Fruit fly (Drosophila melanogaster) whole organism, embryonic: ENCODE data around the gene KP78b.

Experiments
- Aef1 ChIP-seq: fragments of 200-800 bp; sonication (Bioruptor generic); IDR thresholded peaks from 3 replicates; pipeline ENCODE4 v1.3.6; 2022; ENCODE audit warnings: missing biosample characterization, missing genetic modification characterization
- Bdp1 ChIP-seq: fragments of 200-800 bp; sonication (Bioruptor generic); optimal IDR thresholded peaks from 3 replicates; lab custom pipeline; 2016; ENCODE audit warnings: missing biosample characterization, missing genetic modification characterization
- CG10431 ChIP-seq: fragments of 200-800 bp; sonication (Bioruptor generic); optimal IDR thresholded peaks from 3 replicates; lab custom pipeline; 2018; ENCODE audit warnings: missing biosample characterization, mild to moderate bottlenecking, missing genetic modification characterization
- CG11695 ChIP-seq: fragments of 200-800 bp; sonication (Bioruptor generic); IDR thresholded peaks from 3 replicates; pipeline ENCODE4 v1.3.6; 2022; ENCODE audit warnings: missing biosample characterization, missing genetic modification characterization
- CG12769 ChIP-seq: fragments of 200-800 bp; sonication (Bioruptor generic); optimal IDR thresholded peaks from 2 replicates; lab custom pipeline; 2019; ENCODE audit warnings: missing biosample characterization, mild to moderate bottlenecking, missing genetic modification characterization, moderate library complexity
- CG13287 ChIP-seq: fragments of 200-800 bp; sonication (Bioruptor generic); IDR thresholded peaks from 2 replicates; pipeline ENCODE4 v1.3.6; 2022; ENCODE audit warnings: missing biosample characterization, missing genetic modification characterization; ENCODE audit not compliant: partially characterized antibody
- CG13424 ChIP-seq: fragments of 200-800 bp; sonication (Bioruptor generic); optimal IDR thresholded peaks from 2 replicates; lab custom pipeline; 2019; ENCODE audit warnings: missing biosample characterization, mild to moderate bottlenecking, missing genetic modification characterization, moderate library complexity
- CG14014 ChIP-seq: fragments of 200-800 bp; sonication (Bioruptor generic); IDR thresholded peaks from 2 replicates; pipeline ENCODE4 v1.3.6; 2022; ENCODE audit warnings: missing biosample characterization, missing genetic modification characterization
- CG16813 ChIP-seq: fragments of 200-800 bp; sonication (Bioruptor generic); IDR thresholded peaks from 3 replicates; pipeline ENCODE4 v1.3.6; 2022; ENCODE audit warnings: missing biosample characterization, missing genetic modification characterization; ENCODE audit not compliant: partially characterized antibody
- CG16863 ChIP-seq: fragments of 200-800 bp; sonication (Bioruptor generic); optimal IDR thresholded peaks from 3 replicates; lab custom pipeline; 2016; ENCODE audit warnings: missing biosample characterization, missing genetic modification characterization
- CG18599 ChIP-seq: fragments of 200-800 bp; sonication (Bioruptor generic); optimal IDR thresholded peaks from 3 replicates; lab custom pipeline; 2017; ENCODE audit warnings: missing biosample characterization, missing genetic modification characterization, mild to moderate bottlenecking, moderate library complexity, missing genetic modification reagents
- CG30020 ChIP-seq: fragments of 200-800 bp; optimal IDR thresholded peaks from 2 replicates; lab custom pipeline; 2019; ENCODE audit warnings: missing biosample characterization, mild to moderate bottlenecking, missing genetic modification characterization, moderate library complexity
- CG30403 ChIP-seq: fragments of 200-800 bp; sonication (Bioruptor generic); optimal IDR thresholded peaks from 3 replicates; lab custom pipeline; 2016; ENCODE audit warnings: missing biosample characterization, missing genetic modification characterization
- CG3407 ChIP-seq: fragments of 200-800 bp; sonication (Bioruptor generic); optimal IDR thresholded peaks from 2 replicates; lab custom pipeline; 2018; ENCODE audit warnings: missing biosample characterization, mild to moderate bottlenecking, missing genetic modification characterization
- CG3726 ChIP-seq: fragments of 200-800 bp; sonication (Bioruptor generic); IDR thresholded peaks from 3 replicates; pipeline ENCODE4, ENCODE4 v1.3.6; 2022; ENCODE audit warnings: missing biosample characterization, missing genetic modification characterization
- CG6765 ChIP-seq: fragments of 200-800 bp; sonication (Bioruptor generic); optimal IDR thresholded peaks from 3 replicates; lab custom pipeline; 2017; ENCODE audit warnings: missing biosample characterization, mild to moderate bottlenecking, missing genetic modification characterization
- CG7556 ChIP-seq: fragments of 200-800 bp; sonication (Bioruptor generic); optimal IDR thresholded peaks from 2 replicates; lab custom pipeline; 2017; ENCODE audit warnings: missing biosample characterization, mild to moderate bottlenecking, missing genetic modification characterization
- CG7928 ChIP-seq: fragments of 200-800 bp; sonication (Bioruptor generic); optimal IDR thresholded peaks from 2 replicates; lab custom pipeline; 2017; ENCODE audit warnings: missing biosample characterization, mild to moderate bottlenecking, missing genetic modification characterization
- CG7987 ChIP-seq: fragments of 200-800 bp; sonication (Bioruptor generic); optimal IDR thresholded peaks from 2 replicates; lab custom pipeline; 2018; ENCODE audit warnings: missing biosample characterization, mild to moderate bottlenecking, missing genetic modification characterization, moderate library complexity
- CG8359 ChIP-seq: fragments of 200-800 bp; sonication (Bioruptor generic); optimal IDR thresholded peaks from 2 replicates; lab custom pipeline; 2017; ENCODE audit warnings: missing biosample characterization, mild to moderate bottlenecking, missing genetic modification characterization, borderline replicate concordance
- CTCF ChIP-seq: fragments of 200-800 bp; sonication (Bioruptor generic); optimal IDR thresholded peaks from 2 replicates; lab custom pipeline; 2017; ENCODE audit warnings: missing biosample characterization, mild to moderate bottlenecking, missing genetic modification characterization, moderate library complexity
- Doc3 ChIP-seq: fragments of 200-800 bp; sonication (Bioruptor generic); IDR thresholded peaks from 3 replicates; pipeline ENCODE4 v1.3.6; 2022; ENCODE audit warnings: missing biosample characterization, missing genetic modification characterization; ENCODE audit not compliant: partially characterized antibody
- Hmr ChIP-seq: fragments of 200-800 bp; sonication (Bioruptor generic); optimal IDR thresholded peaks from 3 replicates; lab custom pipeline; 2017; ENCODE audit warnings: mild to moderate bottlenecking, missing biosample characterization, missing genetic modification reagents, missing genetic modification characterization
- Hr78 ChIP-seq, 2 experiments: fragments of 200-800 bp in 1 of 2; fragments of >200 bp in 1 of 2; sonication (Bioruptor generic) in 1 of 2; optimal IDR thresholded peaks; 2 replicates each; lab custom pipeline; 2017 to 2019; ENCODE audit warnings: missing biosample characterization in 2 of 2, missing genetic modification characterization in 2 of 2, mild to moderate bottlenecking in 1 of 2, moderate library complexity in 1 of 2
- MTF-1 ChIP-seq: fragments of 200-800 bp; sonication (Bioruptor generic); optimal IDR thresholded peaks from 2 replicates; lab custom pipeline; 2018; ENCODE audit warnings: missing biosample characterization, mild to moderate bottlenecking, missing genetic modification characterization, borderline replicate concordance
- Optix ChIP-seq: fragments of 200-800 bp; sonication (Bioruptor generic); IDR thresholded peaks from 3 replicates; pipeline ENCODE4 v1.3.6; 2022; ENCODE audit warnings: missing biosample characterization, missing genetic modification characterization
- Scr ChIP-seq: fragments of 200-800 bp; sonication (Bioruptor generic); IDR thresholded peaks from 2 replicates; pipeline ENCODE4 v1.3.6; 2022; ENCODE audit warnings: missing biosample characterization, missing genetic modification characterization; ENCODE audit not compliant: partially characterized antibody
- ac ChIP-seq: fragments of 200-800 bp; sonication (Bioruptor generic); optimal IDR thresholded peaks from 3 replicates; lab custom pipeline; 2017; ENCODE audit warnings: missing biosample characterization, mild to moderate bottlenecking, missing genetic modification characterization
- amos ChIP-seq: fragments of 200-800 bp; sonication (Bioruptor generic); IDR thresholded peaks from 2 replicates; pipeline ENCODE4 v1.3.6; 2022; ENCODE audit warnings: missing biosample characterization, missing genetic modification characterization; ENCODE audit not compliant: partially characterized antibody
- bigmax ChIP-seq: fragments of 200-800 bp; sonication (Bioruptor generic); optimal IDR thresholded peaks from 2 replicates; lab custom pipeline; 2018; ENCODE audit warnings: missing biosample characterization, mild to moderate bottlenecking, missing genetic modification characterization
- bsh ChIP-seq, 2 experiments: fragments of 200-800 bp; sonication (Bioruptor generic); optimal IDR thresholded peaks; 2 replicates each; lab custom pipeline; 2017 to 2018; ENCODE audit warnings: mild to moderate bottlenecking in 2 of 2, missing biosample characterization in 2 of 2, missing genetic modification characterization in 2 of 2, moderate library complexity in 1 of 2
- dan ChIP-seq: fragments of 200-800 bp; sonication (Bioruptor generic); IDR thresholded peaks from 2 replicates; pipeline ENCODE4 v1.3.6; 2022; ENCODE audit warnings: missing biosample characterization, missing genetic modification characterization
- dimm ChIP-seq: fragments of 200-800 bp; sonication (Bioruptor generic); IDR thresholded peaks from 2 replicates; pipeline ENCODE4 v1.3.6; 2022; ENCODE audit warnings: missing biosample characterization, missing genetic modification characterization
- dm ChIP-seq: fragments of 200-800 bp; sonication (Bioruptor generic); optimal IDR thresholded peaks from 3 replicates; lab custom pipeline; 2016; ENCODE audit warnings: missing biosample characterization, missing genetic modification characterization
- emc ChIP-seq: fragments of 200-800 bp; sonication (Bioruptor generic); optimal IDR thresholded peaks from 2 replicates; lab custom pipeline; 2016; ENCODE audit warnings: missing biosample characterization, missing genetic modification characterization
- eve ChIP-seq, 2 experiments: fragments of >200 bp; optimal IDR thresholded peaks; 2 replicates each; lab custom pipeline; 2017; ENCODE audit warnings: missing biosample characterization in 2 of 2, missing genetic modification characterization in 2 of 2
- fd64A ChIP-seq: fragments of 200-800 bp; sonication (Bioruptor generic); optimal IDR thresholded peaks from 3 replicates; lab custom pipeline; 2018; ENCODE audit warnings: missing biosample characterization, mild to moderate bottlenecking, missing genetic modification characterization
- lbe ChIP-seq: fragments of 200-800 bp; sonication (Bioruptor generic); optimal IDR thresholded peaks from 2 replicates; lab custom pipeline; 2016; ENCODE audit warnings: missing biosample characterization, mild to moderate bottlenecking, missing genetic modification characterization
- lola ChIP-seq, 3 experiments: fragments of >200 bp in 2 of 3; fragments of 200-800 bp in 1 of 3; sonication (Bioruptor generic) in 1 of 3; optimal IDR thresholded peaks; 2 replicates each; lab custom pipeline; 2017 to 2019; ENCODE audit warnings: missing biosample characterization in 3 of 3, missing genetic modification characterization in 3 of 3, mild to moderate bottlenecking in 1 of 3, moderate library complexity in 1 of 3
- p53 ChIP-seq: fragments of 200-800 bp; sonication (Bioruptor generic); optimal IDR thresholded peaks from 2 replicates; lab custom pipeline; 2016; ENCODE audit warnings: missing biosample characterization, missing genetic modification characterization
- peb ChIP-seq: fragments of 200-800 bp; sonication (Bioruptor generic); IDR thresholded peaks from 2 replicates; pipeline ENCODE4 v1.3.6; 2022; ENCODE audit warnings: missing biosample characterization, missing genetic modification characterization
- pfk ChIP-seq: fragments of 200-800 bp; sonication (Bioruptor generic); optimal IDR thresholded peaks from 2 replicates; lab custom pipeline; 2018; ENCODE audit warnings: missing biosample characterization, mild to moderate bottlenecking, missing genetic modification characterization, moderate library complexity
- phol ChIP-seq: fragments of 200-800 bp; sonication (Bioruptor generic); optimal IDR thresholded peaks from 3 replicates; lab custom pipeline; 2018; ENCODE audit warnings: missing biosample characterization, mild to moderate bottlenecking, missing genetic modification characterization, moderate library complexity
- pzg ChIP-seq: fragments of 200-800 bp; sonication (Bioruptor generic); optimal IDR thresholded peaks from 3 replicates; lab custom pipeline; 2018; ENCODE audit warnings: missing biosample characterization, mild to moderate bottlenecking, missing genetic modification characterization, moderate library complexity
- rib ChIP-seq: fragments of 200-800 bp; sonication (Bioruptor generic); IDR thresholded peaks from 2 replicates; pipeline ENCODE4 v1.3.6; 2022; ENCODE audit warnings: missing biosample characterization, missing genetic modification characterization
- sim ChIP-seq: fragments of 200-800 bp; sonication (Bioruptor generic); IDR thresholded peaks from 2 replicates; pipeline ENCODE4 v1.3.6; 2022; ENCODE audit warnings: missing biosample characterization, missing genetic modification characterization
- zf30C ChIP-seq: fragments of 200-800 bp; sonication (Bioruptor generic); optimal IDR thresholded peaks from 3 replicates; lab custom pipeline; 2018; ENCODE audit warnings: missing biosample characterization, mild to moderate bottlenecking, missing genetic modification characterization

The KP78b gene

dm6 chr3R:11395541-11395940 lies 42.6 kb upstream of the KP78b start (continued):
- no peak for TF ChIP-seq bsh (GFP tag; optimal IDR thresholded peaks at IDR 0.05; lab: Kevin White, UChicago)
- peak; percentile 38 for TF ChIP-seq CTCF

DNA sequence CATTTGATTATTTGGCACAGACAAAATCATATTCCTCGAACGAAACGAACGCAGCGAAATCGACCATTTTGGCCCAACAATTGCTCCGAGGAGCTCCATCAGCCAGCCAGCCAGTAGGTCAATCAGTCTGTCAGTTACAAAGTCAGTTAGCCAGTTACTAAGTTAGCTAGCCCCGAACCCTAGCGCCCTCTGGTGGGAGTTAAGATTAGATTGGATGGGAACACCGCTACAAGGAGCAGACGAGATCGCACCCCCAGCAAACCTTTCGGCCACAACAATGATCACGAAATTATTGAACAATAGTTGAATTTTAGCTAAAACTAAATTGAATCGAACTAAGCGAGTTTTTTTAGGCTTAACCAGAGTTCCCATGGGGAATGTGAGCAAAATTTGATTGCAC lies 41.0 kb upstream of the KP78b start:
- no peak for TF ChIP-seq CG7556 (GFP tag; lab: Kevin White, UChicago)
- no peak for TF ChIP-seq zf30C (GFP tag; lab: Kevin White, UChicago)
- TF ChIP-seq CG16813 (GFP tag; lab: Robert Waterston, UW): 0 out of 3 replicates have a peak, but pooled peaks have one; percentile 13
- peak; percentile 60 for TF ChIP-seq CTCF
- TF ChIP-seq Scr: no peak
- TF ChIP-seq Optix (GFP tag; lab: Robert Waterston, UW): no peak
- no peak for TF ChIP-seq eve (GFP tag; optimal IDR thresholded peaks at IDR 0.05; lab: Kevin White, UChicago)
- TF ChIP-seq CG8359 (GFP tag; lab: Kevin White, UChicago): no peak

- TF ChIP-seq CG18599 (GFP tag; lab: Kevin White, UChicago): no peak
- peak; percentile 68; the same call in 1 of the 2 replicates for TF ChIP-seq sim (GFP tag; lab: Robert Waterston, UW)
- TF ChIP-seq Doc3 (GFP tag; lab: Robert Waterston, UW): no peak
- no peak for TF ChIP-seq CG13287 (GFP tag; lab: Robert Waterston, UW)
- no peak for TF ChIP-seq CG12769 (tag; lab: Kevin White, UChicago)
- TF ChIP-seq CG6765 (GFP tag; lab: Kevin White, UChicago): peak; percentile 41
- peak; percentile 94 for TF ChIP-seq ac (GFP tag; lab: Kevin White, UChicago)
- TF ChIP-seq CG3407 (GFP tag; lab: Kevin White, UChicago): peak; percentile 63
- TF ChIP-seq phol: peak; percentile 82
- TF ChIP-seq fd64A (GFP tag; lab: Kevin White, UChicago): peak; percentile 70
- peak; percentile 88 for TF ChIP-seq MTF-1 (GFP tag; lab: Kevin White, UChicago)
- TF ChIP-seq CG10431 (GFP tag; lab: Kevin White, UChicago): peak; percentile 72
- no peak for TF ChIP-seq emc
- TF ChIP-seq peb (GFP tag; lab: Robert Waterston, UW): peak; percentile 43; the same call in 1 of the 2 replicates
- peak; percentile 17 for TF ChIP-seq CG16863 (GFP tag; lab: Kevin White, UChicago)
- no peak for TF ChIP-seq dan (GFP tag; lab: Robert Waterston, UW)
- no peak; the same call in 1 of the 2 replicates for TF ChIP-seq amos
- no peak for TF ChIP-seq CG13424
- TF ChIP-seq Hmr (GFP tag; lab: Kevin White, UChicago): peak; percentile 51
- no peak for TF ChIP-seq pzg (GFP tag; lab: Kevin White, UChicago)
- peak; percentile 50 for TF ChIP-seq dm (GFP tag; lab: Kevin White, UChicago)
- no peak for TF ChIP-seq Hr78 (GFP tag; optimal IDR thresholded peaks at IDR 0.05; lab: Kevin White, UChicago)
- TF ChIP-seq CG30020 (tag; lab: Kevin White, UChicago): no peak
- no peak for TF ChIP-seq CG14014 (GFP tag; lab: Robert Waterston, UW)
- peak; percentile 41 for TF ChIP-seq pfk (GFP tag; lab: Kevin White, UChicago)
- peak; percentile 23 for TF ChIP-seq CG30403 (GFP tag; lab: Kevin White, UChicago)
- TF ChIP-seq CG7928 (GFP tag; lab: Kevin White, UChicago): no peak
- TF ChIP-seq p53 (GFP tag; lab: Kevin White, UChicago): peak; percentile 61
- TF ChIP-seq CG3726 (GFP tag; lab: Robert Waterston, UW): 0 out of 3 replicates have a peak, but pooled peaks have one; percentile 38
- no peak for TF ChIP-seq lbe
- TF ChIP-seq lola (GFP tag; optimal IDR thresholded peaks at IDR 0.05; lab: Kevin White, UChicago): no peak
- TF ChIP-seq dimm (GFP tag; lab: Robert Waterston, UW): peak; percentile 40; the same call in 1 of the 2 replicates
- peak; percentile 37 for TF ChIP-seq Bdp1
- 0 out of 3 replicates have a peak, but pooled peaks have one; percentile 33 for TF ChIP-seq Aef1 (GFP tag; lab: Robert Waterston, UW)
- TF ChIP-seq CG7987 (GFP tag; lab: Kevin White, UChicago): no peak
- TF ChIP-seq CG11695 (GFP tag; lab: Robert Waterston, UW): no peak
- TF ChIP-seq bigmax (GFP tag; lab: Kevin White, UChicago): no peak
- TF ChIP-seq rib (GFP tag; lab: Robert Waterston, UW): no peak
These were observed 39.9 kb upstream of the KP78b start for dm6 chr3R:11392805-11393204.
